Fruit fly (Drosophila melanogaster) whole organism, prepupa: Measurements from ENCODE around the gene CG9775.

Source experiments
- Blimp-1 ChIP-seq: fragments of 200-800 bp; sonication (Bioruptor generic); optimal IDR thresholded peaks from 3 replicates; lab custom pipeline; 2017; ENCODE audit warnings: missing biosample characterization, missing genetic modification characterization, mild to moderate bottlenecking, moderate library complexity, missing genetic modification reagents
- CG10631 ChIP-seq: fragments of 200-800 bp; sonication (Bioruptor generic); optimal IDR thresholded peaks from 2 replicates; lab custom pipeline; 2016; ENCODE audit warnings: missing biosample characterization, missing genetic modification characterization
- CG11762 ChIP-seq: fragments of 200-800 bp; sonication (Bioruptor generic); optimal IDR thresholded peaks from 3 replicates; lab custom pipeline; 2016; ENCODE audit warnings: missing biosample characterization, missing genetic modification characterization; ENCODE audit not compliant: insufficient read depth
- CG1621 ChIP-seq: fragments of 200-800 bp; sonication (Bioruptor generic); optimal IDR thresholded peaks from 3 replicates; lab custom pipeline; 2018; ENCODE audit warnings: missing biosample characterization, mild to moderate bottlenecking, missing genetic modification characterization
- CG16779 ChIP-seq: fragments of 200-800 bp; sonication (Bioruptor generic); optimal IDR thresholded peaks from 3 replicates; lab custom pipeline; 2017; ENCODE audit warnings: missing biosample characterization, mild to moderate bottlenecking, missing genetic modification characterization
- CG3032 ChIP-seq: fragments of 200-800 bp; optimal IDR thresholded peaks from 2 replicates; lab custom pipeline; 2019; ENCODE audit warnings: missing biosample characterization, mild to moderate bottlenecking, missing genetic modification characterization, moderate library complexity
- CG31627 ChIP-seq: fragments of 200-800 bp; sonication (Bioruptor generic); optimal IDR thresholded peaks from 3 replicates; lab custom pipeline; 2016; ENCODE audit warnings: missing biosample characterization, missing genetic modification characterization
- CG32006 ChIP-seq: fragments of 200-800 bp; sonication (Bioruptor generic); optimal IDR thresholded peaks from 3 replicates; lab custom pipeline; 2017; ENCODE audit warnings: missing biosample characterization, mild to moderate bottlenecking, missing genetic modification characterization
- CG34406 ChIP-seq: fragments of 200-800 bp; sonication (Bioruptor generic); optimal IDR thresholded peaks from 3 replicates; lab custom pipeline; 2016; ENCODE audit warnings: missing biosample characterization, missing genetic modification characterization
- CG6163 ChIP-seq: fragments of 200-800 bp; sonication (Bioruptor generic); IDR thresholded peaks from 3 replicates; pipeline ENCODE4 v1.3.6; 2022; ENCODE audit warnings: missing biosample characterization, missing genetic modification characterization
- CG6276 ChIP-seq: fragments of 200-800 bp; sonication (Bioruptor generic); optimal IDR thresholded peaks from 2 replicates; lab custom pipeline; 2017; ENCODE audit warnings: missing biosample characterization, mild to moderate bottlenecking, missing genetic modification characterization
- CG6792 ChIP-seq: fragments of 200-800 bp; sonication (Bioruptor generic); optimal IDR thresholded peaks from 3 replicates; lab custom pipeline; 2016; ENCODE audit warnings: missing biosample characterization, missing genetic modification characterization
- CG6808 ChIP-seq: fragments of 200-800 bp; sonication (Bioruptor generic); optimal IDR thresholded peaks from 3 replicates; lab custom pipeline; 2017; ENCODE audit warnings: missing biosample characterization, missing genetic modification characterization, mild to moderate bottlenecking, moderate library complexity, missing genetic modification reagents
- CG6854 ChIP-seq: fragments of 200-800 bp; sonication (Bioruptor generic); optimal IDR thresholded peaks from 2 replicates; lab custom pipeline; 2017; ENCODE audit warnings: missing biosample characterization, mild to moderate bottlenecking, missing genetic modification characterization
- CG7368 ChIP-seq: fragments of 200-800 bp; sonication (Bioruptor generic); optimal IDR thresholded peaks from 3 replicates; lab custom pipeline; 2016; ENCODE audit warnings: missing biosample characterization, missing genetic modification characterization
- CG8119 ChIP-seq: fragments of 200-800 bp; sonication (Bioruptor generic); IDR thresholded peaks from 3 replicates; pipeline ENCODE4 v1.3.6; 2022; ENCODE audit warnings: missing biosample characterization, missing genetic modification characterization
- CG9139 ChIP-seq: fragments of 200-800 bp; sonication (Bioruptor generic); optimal IDR thresholded peaks from 3 replicates; lab custom pipeline; 2017; ENCODE audit warnings: missing biosample characterization, mild to moderate bottlenecking, missing genetic modification characterization
- Eip75B ChIP-seq: fragments of 200-800 bp; sonication (Bioruptor generic); optimal IDR thresholded peaks from 3 replicates; lab custom pipeline; 2016; ENCODE audit warnings: missing biosample characterization, missing genetic modification characterization
- Eip78C ChIP-seq: fragments of 200-800 bp; sonication (Bioruptor generic); peaks from one replicate; lab custom pipeline; 2016; ENCODE audit warnings: missing biosample characterization, missing genetic modification characterization
- Eip93F ChIP-seq: fragments of 200-800 bp; sonication (Bioruptor generic); optimal IDR thresholded peaks from 2 replicates; lab custom pipeline; 2016; ENCODE audit warnings: missing biosample characterization, mild to moderate bottlenecking, missing genetic modification characterization
- Ets21C ChIP-seq: fragments of 200-800 bp; sonication (Bioruptor generic); optimal IDR thresholded peaks from 3 replicates; lab custom pipeline; 2016; ENCODE audit warnings: missing biosample characterization, missing genetic modification characterization
- Ets96B ChIP-seq: fragments of 200-800 bp; optimal IDR thresholded peaks from 2 replicates; lab custom pipeline; 2019; ENCODE audit warnings: missing biosample characterization, mild to moderate bottlenecking, missing genetic modification characterization, moderate library complexity
- Gug ChIP-seq: fragments of 200-800 bp; sonication (Bioruptor generic); IDR thresholded peaks from 2 replicates; pipeline ENCODE4 v1.3.6; 2022; ENCODE audit warnings: missing biosample characterization, missing genetic modification characterization
- Hr38 ChIP-seq: sonication (Bioruptor generic); optimal IDR thresholded peaks from 2 replicates; lab custom pipeline; 2016; ENCODE audit warnings: missing biosample characterization, missing genetic modification characterization
- Hr4 ChIP-seq: fragments of 200-800 bp; sonication (Bioruptor generic); optimal IDR thresholded peaks from 3 replicates; lab custom pipeline; 2016; ENCODE audit warnings: missing biosample characterization, missing genetic modification characterization
- Lpt ChIP-seq: fragments of 200-800 bp; sonication (Bioruptor generic); optimal IDR thresholded peaks from 3 replicates; lab custom pipeline; 2016; ENCODE audit warnings: missing biosample characterization, missing genetic modification characterization
- Met ChIP-seq: fragments of 200-800 bp; sonication (Bioruptor generic); optimal IDR thresholded peaks from 3 replicates; lab custom pipeline; 2016; ENCODE audit warnings: missing biosample characterization, missing genetic modification characterization
- OdsH ChIP-seq: fragments of 200-800 bp; sonication (Bioruptor generic); optimal IDR thresholded peaks from 3 replicates; lab custom pipeline; 2016; ENCODE audit warnings: missing biosample characterization, missing genetic modification characterization
- Smox ChIP-seq: fragments of 200-800 bp; sonication (Bioruptor generic); optimal IDR thresholded peaks from 3 replicates; lab custom pipeline; 2016; ENCODE audit warnings: missing biosample characterization, missing genetic modification characterization
- Sox14 ChIP-seq: fragments of 200-800 bp; sonication (Bioruptor generic); optimal IDR thresholded peaks from 3 replicates; lab custom pipeline; 2016; ENCODE audit warnings: missing biosample characterization, missing genetic modification characterization
- Sox15 ChIP-seq: fragments of 200-800 bp; sonication (Bioruptor generic); optimal IDR thresholded peaks from 3 replicates; lab custom pipeline; 2016; ENCODE audit warnings: missing biosample characterization, missing genetic modification characterization
- achi ChIP-seq: fragments of 200-800 bp; sonication (Bioruptor generic); optimal IDR thresholded peaks from 3 replicates; lab custom pipeline; 2016; ENCODE audit warnings: missing biosample characterization, missing genetic modification characterization
- cyc ChIP-seq: fragments of 200-800 bp; sonication (Bioruptor generic); optimal IDR thresholded peaks from 3 replicates; lab custom pipeline; 2016; ENCODE audit warnings: missing biosample characterization, missing genetic modification characterization
- dac ChIP-seq: fragments of 200-800 bp; sonication (Bioruptor generic); optimal IDR thresholded peaks from 2 replicates; lab custom pipeline; 2017; ENCODE audit warnings: missing biosample characterization, mild to moderate bottlenecking, missing genetic modification characterization
- eg ChIP-seq: fragments of 200-800 bp; sonication (Bioruptor generic); IDR thresholded peaks from 3 replicates; pipeline ENCODE4 v1.3.6; 2022; ENCODE audit warnings: missing biosample characterization, missing genetic modification characterization
- esn ChIP-seq: fragments of 200-800 bp; sonication (Bioruptor generic); optimal IDR thresholded peaks from 2 replicates; lab custom pipeline; 2016; ENCODE audit warnings: missing biosample characterization, mild to moderate bottlenecking, missing genetic modification characterization, moderate library complexity
- fd59A ChIP-seq: fragments of 200-800 bp; sonication (Bioruptor generic); optimal IDR thresholded peaks from 2 replicates; lab custom pipeline; 2017; ENCODE audit warnings: missing biosample characterization, mild to moderate bottlenecking, missing genetic modification characterization, missing genetic modification reagents
- fd85E ChIP-seq: fragments of 200-800 bp; sonication (Bioruptor generic); optimal IDR thresholded peaks from 3 replicates; lab custom pipeline; 2016; ENCODE audit warnings: missing biosample characterization, missing genetic modification characterization
- lz ChIP-seq: fragments of 200-800 bp; sonication (Bioruptor generic); optimal IDR thresholded peaks from 3 replicates; lab custom pipeline; 2016; ENCODE audit warnings: missing biosample characterization, missing genetic modification characterization
- pdm3 ChIP-seq: fragments of 200-800 bp; sonication (Bioruptor generic); optimal IDR thresholded peaks from 3 replicates; lab custom pipeline; 2016; ENCODE audit warnings: missing biosample characterization, missing genetic modification characterization
- spab ChIP-seq: fragments of 200-800 bp; sonication (Bioruptor generic); optimal IDR thresholded peaks from 2 replicates; lab custom pipeline; 2017; ENCODE audit warnings: missing biosample characterization, mild to moderate bottlenecking, missing genetic modification characterization, missing genetic modification reagents
- ss ChIP-seq, 2 experiments: fragments of 200-800 bp; sonication (Bioruptor generic); optimal IDR thresholded peaks; 2 replicates in 1 of 2; 3 replicates in 1 of 2; lab custom pipeline; 2017 to 2018; ENCODE audit warnings: mild to moderate bottlenecking in 2 of 2, missing biosample characterization in 2 of 2, missing genetic modification characterization in 2 of 2, moderate library complexity in 1 of 2
- svp ChIP-seq: fragments of 200-800 bp; sonication (Bioruptor generic); peaks from one replicate; lab custom pipeline; 2016; ENCODE audit warnings: missing biosample characterization, missing genetic modification characterization
- topi ChIP-seq: fragments of 200-800 bp; sonication (Bioruptor generic); optimal IDR thresholded peaks from 3 replicates; lab custom pipeline; 2016; ENCODE audit warnings: missing biosample characterization, missing genetic modification characterization
- vri ChIP-seq: fragments of 200-800 bp; sonication (Bioruptor generic); optimal IDR thresholded peaks from 3 replicates; lab custom pipeline; 2016; ENCODE audit warnings: missing biosample characterization, mild to moderate bottlenecking, missing genetic modification characterization

The CG9775 gene

dm6 chr3R:4658991-4659933 is 17.6 kb upstream of the CG9775 start, which contains the start of gene smash (continued):
- TF ChIP-seq vri (GFP tag; lab: Kevin White, UChicago) (peak; percentile 60), fd59A (GFP tag; lab: Kevin White, UChicago) (no peak), ss (GFP tag; optimal IDR thresholded peaks at IDR 0.05; lab: Kevin White, UChicago) (peak; percentile 53 to 69), Ets96B (tag; lab: Kevin White, UChicago) (peak; percentile 38), CG3032 (tag; lab: Kevin White, UChicago) (peak; percentile 34), CG6808 (peak; percentile 62), CG34406 (no peak), spab (GFP tag; lab: Kevin White, UChicago) (no peak), eg (GFP tag; lab: Robert Waterston, UW) (peak; percentile 67; the same call in 1 of the 3 replicates), CG16779 (tag; lab: Kevin White, UChicago) (peak; percentile 71), CG6163 (GFP tag; lab: Robert Waterston, UW) (peak; percentile 70; the same call in 2 of the 3 replicates), CG6854 (peak; percentile 65), CG7368 (GFP tag; lab: Kevin White, UChicago) (no peak), CG1621 (tag; lab: Kevin White, UChicago) (peak; percentile 83), topi (peak; percentile 15), svp (GFP tag; lab: Kevin White, UChicago) (no peak), achi (GFP tag; lab: Kevin White, UChicago) (peak; percentile 3), CG6276 (GFP tag; lab: Kevin White, UChicago) (peak; percentile 26), CG11762 (no peak), Smox (no peak), Met (peak; percentile 51), CG9139 (GFP tag; lab: Kevin White, UChicago) (no peak), Hr38 (GFP tag; lab: Kevin White, UChicago) (no peak), dac (GFP tag; lab: Kevin White, UChicago) (no peak), Ets21C (GFP tag; lab: Kevin White, UChicago) (no peak), CG6792 (peak; percentile 27), Eip75B (GFP tag; lab: Kevin White, UChicago) (peak; percentile 63), esn (peak; percentile 48), lz (GFP tag; lab: Kevin White, UChicago) (peak; percentile 36)

- TF ChIP-seq Sox15 (GFP tag; lab: Kevin White, UChicago) = no peak
- TF ChIP-seq Gug (GFP tag; lab: Robert Waterston, UW) = no peak
- no peak for TF ChIP-seq Lpt (GFP tag; lab: Kevin White, UChicago)
- TF ChIP-seq CG6276 (GFP tag; lab: Kevin White, UChicago) = no peak
- no peak for TF ChIP-seq Smox
- peak; percentile 47 for TF ChIP-seq CG31627 (GFP tag; lab: Kevin White, UChicago)
- peak; percentile 62 for TF ChIP-seq Sox14 (GFP tag; lab: Kevin White, UChicago)
- no peak for TF ChIP-seq fd85E (GFP tag; lab: Kevin White, UChicago)
- no peak for TF ChIP-seq CG9139 (GFP tag; lab: Kevin White, UChicago)
- TF ChIP-seq Ets96B (tag; lab: Kevin White, UChicago) = no peak
- TF ChIP-seq dac (GFP tag; lab: Kevin White, UChicago) = peak; percentile 6
- TF ChIP-seq Met = peak; percentile 47
- TF ChIP-seq Hr4 (GFP tag; lab: Kevin White, UChicago) = peak; percentile 54
- peak; percentile 13 for TF ChIP-seq Eip93F
- TF ChIP-seq CG1621 (tag; lab: Kevin White, UChicago) = no peak
- TF ChIP-seq CG32006 (GFP tag; lab: Kevin White, UChicago) = no peak
- TF ChIP-seq CG6808 = peak; percentile 19
- TF ChIP-seq CG8119 (GFP tag; lab: Robert Waterston, UW) = no peak
- no peak for TF ChIP-seq OdsH (GFP tag; lab: Kevin White, UChicago)
- no peak for TF ChIP-seq eg (GFP tag; lab: Robert Waterston, UW)
- TF ChIP-seq CG10631 (GFP tag; lab: Kevin White, UChicago) = no peak
- TF ChIP-seq Blimp-1 = peak; percentile 12
- TF ChIP-seq pdm3 (GFP tag; lab: Kevin White, UChicago) = no peak
- TF ChIP-seq CG16779 (tag; lab: Kevin White, UChicago) = no peak
- TF ChIP-seq topi = no peak
- peak; percentile 53 for TF ChIP-seq esn
- peak; percentile 76 for TF ChIP-seq Eip78C (GFP tag; lab: Kevin White, UChicago)
- peak; percentile 25 for TF ChIP-seq achi (GFP tag; lab: Kevin White, UChicago)
- TF ChIP-seq CG6854 = no peak
- peak; percentile 4 for TF ChIP-seq cyc (GFP tag; lab: Kevin White, UChicago)
- peak; percentile 20 for TF ChIP-seq Eip75B (GFP tag; lab: Kevin White, UChicago)
- TF ChIP-seq fd59A (GFP tag; lab: Kevin White, UChicago) = no peak
- TF ChIP-seq CG6792 = peak; percentile 8
Measured at dm6 chr3R:4654557-4655273, 13.1 kb upstream of the CG9775 start, which contains the start of gene spartin. Gene spartin (plus strand): TSS chr3R:4654800.
